Fruit fly (Drosophila melanogaster) whole organism, embryonic: Measurements from ENCODE around the gene CG15625.

ENCODE experiments used
- Atf6 ChIP-seq: fragments of 200-800 bp; sonication (Bioruptor generic); IDR thresholded peaks from 2 replicates; pipeline ENCODE4 v1.3.6; 2022; ENCODE audit warnings: missing biosample characterization, missing genetic modification characterization
- CG10543 ChIP-seq: fragments of 200-800 bp; sonication (Bioruptor generic); optimal IDR thresholded peaks from 3 replicates; lab custom pipeline; 2017; ENCODE audit warnings: missing biosample characterization, mild to moderate bottlenecking, missing genetic modification characterization, moderate library complexity
- CG10959 ChIP-seq: fragments of 200-800 bp; sonication (Bioruptor generic); IDR thresholded peaks from 2 replicates; pipeline ENCODE4 v1.3.6; 2022; ENCODE audit warnings: missing biosample characterization, missing genetic modification characterization
- CG12155 ChIP-seq: fragments of 200-800 bp; sonication (Bioruptor generic); optimal IDR thresholded peaks from 3 replicates; lab custom pipeline; 2016; ENCODE audit warnings: missing biosample characterization, missing genetic modification characterization
- CG12391 ChIP-seq: fragments of 200-800 bp; sonication (Bioruptor generic); optimal IDR thresholded peaks from 3 replicates; lab custom pipeline; 2018; ENCODE audit warnings: missing biosample characterization, mild to moderate bottlenecking, missing genetic modification characterization, moderate library complexity
- CG15073 ChIP-seq: fragments of 200-800 bp; sonication (Bioruptor generic); optimal IDR thresholded peaks from 2 replicates; lab custom pipeline; 2016; ENCODE audit warnings: missing biosample characterization, missing genetic modification characterization
- CG15601 ChIP-seq: fragments of 200-800 bp; sonication (Bioruptor generic); optimal IDR thresholded peaks from 3 replicates; lab custom pipeline; 2019; ENCODE audit warnings: missing biosample characterization, mild to moderate bottlenecking, missing genetic modification characterization, moderate library complexity
- CG1603 ChIP-seq: fragments of 200-800 bp; sonication (Bioruptor generic); optimal IDR thresholded peaks from 2 replicates; lab custom pipeline; 2019; ENCODE audit warnings: missing biosample characterization, mild to moderate bottlenecking, missing genetic modification characterization, moderate library complexity
- CG16813 ChIP-seq: fragments of 200-800 bp; sonication (Bioruptor generic); IDR thresholded peaks from 3 replicates; pipeline ENCODE4 v1.3.6; 2022; ENCODE audit warnings: missing biosample characterization, missing genetic modification characterization; ENCODE audit not compliant: partially characterized antibody
- CG16863 ChIP-seq: fragments of 200-800 bp; sonication (Bioruptor generic); optimal IDR thresholded peaks from 3 replicates; lab custom pipeline; 2016; ENCODE audit warnings: missing biosample characterization, missing genetic modification characterization
- CG2129 ChIP-seq: fragments of 200-800 bp; sonication (Bioruptor generic); IDR thresholded peaks from 2 replicates; pipeline ENCODE4 v1.3.6; 2022; ENCODE audit warnings: missing biosample characterization, missing genetic modification characterization; ENCODE audit not compliant: partially characterized antibody
- CG30403 ChIP-seq: fragments of 200-800 bp; sonication (Bioruptor generic); optimal IDR thresholded peaks from 3 replicates; lab custom pipeline; 2016; ENCODE audit warnings: missing biosample characterization, missing genetic modification characterization
- CG31388 ChIP-seq: fragments of 200-800 bp; sonication (Bioruptor generic); optimal IDR thresholded peaks from 2 replicates; lab custom pipeline; 2016; ENCODE audit warnings: missing biosample characterization, missing genetic modification characterization
- CG3163 ChIP-seq: fragments of 200-800 bp; sonication (Bioruptor generic); optimal IDR thresholded peaks from 3 replicates; lab custom pipeline; 2016; ENCODE audit warnings: missing biosample characterization, missing genetic modification characterization
- CG32532 ChIP-seq: fragments of 200-800 bp; sonication (Bioruptor generic); IDR thresholded peaks from 2 replicates; pipeline ENCODE4 v1.3.6; 2022; ENCODE audit warnings: missing biosample characterization, missing genetic modification characterization
- CG32767 ChIP-seq: fragments of 200-800 bp; sonication (Bioruptor generic); IDR thresholded peaks from 2 replicates; pipeline ENCODE4 v1.3.6; 2022; ENCODE audit warnings: missing biosample characterization, missing genetic modification characterization
- CG3995 ChIP-seq: fragments of 200-800 bp; sonication (Bioruptor generic); optimal IDR thresholded peaks from 3 replicates; lab custom pipeline; 2016; ENCODE audit warnings: missing biosample characterization, missing genetic modification characterization
- CG4328 ChIP-seq: fragments of 200-800 bp; sonication (Bioruptor generic); optimal IDR thresholded peaks from 3 replicates; lab custom pipeline; 2017; ENCODE audit warnings: missing biosample characterization, missing genetic modification reagents, missing genetic modification characterization
- CG43689 ChIP-seq: fragments of 200-800 bp; sonication (Bioruptor generic); IDR thresholded peaks from 2 replicates; pipeline ENCODE4 v1.3.6; 2022; ENCODE audit warnings: missing biosample characterization, missing genetic modification characterization
- CG4820 ChIP-seq: fragments of 200-800 bp; sonication (Bioruptor generic); optimal IDR thresholded peaks from 3 replicates; lab custom pipeline; 2016; ENCODE audit warnings: missing biosample characterization, missing genetic modification characterization
- CG5180 ChIP-seq: fragments of 200-800 bp; sonication (Bioruptor generic); optimal IDR thresholded peaks from 3 replicates; lab custom pipeline; 2017; ENCODE audit warnings: missing biosample characterization, missing genetic modification characterization, mild to moderate bottlenecking, moderate library complexity, missing genetic modification reagents
- CG7839 ChIP-seq: fragments of 200-800 bp; sonication (Bioruptor generic); optimal IDR thresholded peaks from 3 replicates; lab custom pipeline; 2018; ENCODE audit warnings: missing biosample characterization, mild to moderate bottlenecking, missing genetic modification characterization, moderate library complexity
- CG8281 ChIP-seq: fragments of 200-800 bp; sonication (Bioruptor generic); optimal IDR thresholded peaks from 2 replicates; lab custom pipeline; 2018; ENCODE audit warnings: missing biosample characterization, mild to moderate bottlenecking, missing genetic modification characterization, moderate library complexity
- Doc2 ChIP-seq: fragments of 200-800 bp; sonication (Bioruptor generic); IDR thresholded peaks from 2 replicates; pipeline ENCODE4 v1.3.6; 2022; ENCODE audit warnings: missing biosample characterization, missing genetic modification characterization
- Eip74EF ChIP-seq, 2 experiments: fragments of 200-800 bp in 1 of 2; fragments of >200 bp in 1 of 2; sonication (Bioruptor generic) in 1 of 2; optimal IDR thresholded peaks; 2 replicates each; lab custom pipeline; 2017 to 2019; ENCODE audit warnings: missing biosample characterization in 2 of 2, missing genetic modification characterization in 2 of 2, mild to moderate bottlenecking in 1 of 2, moderate library complexity in 1 of 2
- GATAe ChIP-seq: fragments of 200-800 bp; sonication (Bioruptor generic); conservative IDR thresholded peaks from 2 replicates; pipeline ENCODE4 v1.3.6; 2022; ENCODE audit warnings: missing biosample characterization, missing genetic modification characterization
- H2.0 ChIP-seq: fragments of 200-800 bp; sonication (Bioruptor generic); IDR thresholded peaks from 2 replicates; pipeline ENCODE4 v1.3.6; 2022; ENCODE audit warnings: missing biosample characterization, missing genetic modification characterization
- Hmx ChIP-seq: fragments of 200-800 bp; sonication (Bioruptor generic); optimal IDR thresholded peaks from 2 replicates; lab custom pipeline; 2016; ENCODE audit warnings: missing biosample characterization, missing genetic modification characterization
- Lpt ChIP-seq: fragments of >200 bp; optimal IDR thresholded peaks from 2 replicates; lab custom pipeline; 2018; ENCODE audit warnings: missing biosample characterization, missing genetic modification characterization
- Pdp1 ChIP-seq, 2 experiments: fragments of 200-800 bp; sonication (Bioruptor generic); optimal IDR thresholded peaks; 3 replicates each; lab custom pipeline; 2016; ENCODE audit warnings: missing biosample characterization in 2 of 2, missing genetic modification characterization in 2 of 2, mild to moderate bottlenecking in 1 of 2, moderate library complexity in 1 of 2
- Usf ChIP-seq: fragments of 200-800 bp; sonication (Bioruptor generic); optimal IDR thresholded peaks from 2 replicates; lab custom pipeline; 2017; ENCODE audit warnings: missing genotype, missing biosample characterization, missing genetic modification characterization
- YL-1 ChIP-seq: fragments of 200-800 bp; sonication (Bioruptor generic); optimal IDR thresholded peaks from 3 replicates; lab custom pipeline; 2017; ENCODE audit warnings: missing biosample characterization, mild to moderate bottlenecking, missing genetic modification characterization
- ap ChIP-seq: fragments of 200-800 bp; sonication (Bioruptor generic); IDR thresholded peaks from 2 replicates; pipeline ENCODE4 v1.3.6; 2022; ENCODE audit warnings: missing biosample characterization, missing genetic modification characterization
- ash1 ChIP-seq: fragments of 200-800 bp; sonication (Bioruptor generic); optimal IDR thresholded peaks from 2 replicates; lab custom pipeline; 2018; ENCODE audit warnings: missing biosample characterization, mild to moderate bottlenecking, missing genetic modification characterization
- br ChIP-seq: fragments of >200 bp; optimal IDR thresholded peaks from 2 replicates; lab custom pipeline; 2017
- cato ChIP-seq: fragments of 200-800 bp; sonication (Bioruptor generic); optimal IDR thresholded peaks from 2 replicates; lab custom pipeline; 2016; ENCODE audit warnings: missing biosample characterization, missing genetic modification characterization, borderline replicate concordance
- cwo ChIP-seq: fragments of 200-800 bp; sonication (Bioruptor generic); optimal IDR thresholded peaks from 3 replicates; lab custom pipeline; 2017; ENCODE audit warnings: missing biosample characterization, missing genetic modification characterization, mild to moderate bottlenecking, moderate library complexity, missing genetic modification reagents
- gem ChIP-seq: fragments of 200-800 bp; sonication (Bioruptor generic); optimal IDR thresholded peaks from 2 replicates; lab custom pipeline; 2019; ENCODE audit warnings: missing biosample characterization, mild to moderate bottlenecking, missing genetic modification characterization, moderate library complexity
- gsb ChIP-seq: fragments of 200-800 bp; sonication (Bioruptor generic); IDR thresholded peaks from 2 replicates; pipeline ENCODE4 v1.3.6; 2022; ENCODE audit warnings: missing biosample characterization, missing genetic modification characterization
- ham ChIP-seq: fragments of 200-800 bp; sonication (Bioruptor generic); IDR thresholded peaks from 2 replicates; pipeline ENCODE4 v1.3.6; 2022; ENCODE audit warnings: missing biosample characterization, missing genetic modification characterization
- lilli ChIP-seq: fragments of 200-800 bp; sonication (Bioruptor generic); optimal IDR thresholded peaks from 3 replicates; lab custom pipeline; 2016; ENCODE audit warnings: missing biosample characterization, missing genetic modification characterization
- lmd ChIP-seq: fragments of 200-800 bp; sonication (Bioruptor generic); IDR thresholded peaks from 2 replicates; pipeline ENCODE4 v1.3.6; 2022; ENCODE audit warnings: missing biosample characterization, missing genetic modification characterization
- pb ChIP-seq: fragments of 200-800 bp; sonication (Bioruptor generic); optimal IDR thresholded peaks from 3 replicates; lab custom pipeline; 2016; ENCODE audit warnings: missing biosample characterization, missing genetic modification characterization
- pita ChIP-seq: fragments of 200-800 bp; sonication (Bioruptor generic); optimal IDR thresholded peaks from 2 replicates; lab custom pipeline; 2017; ENCODE audit warnings: missing biosample characterization, mild to moderate bottlenecking, missing genetic modification characterization
- row ChIP-seq: fragments of 200-800 bp; sonication (Bioruptor generic); IDR thresholded peaks from 3 replicates; pipeline ENCODE4 v1.3.6; 2022; ENCODE audit warnings: missing biosample characterization, missing genetic modification characterization
- scrt ChIP-seq: fragments of 200-800 bp; sonication (Bioruptor generic); optimal IDR thresholded peaks from 2 replicates; lab custom pipeline; 2018; ENCODE audit warnings: missing biosample characterization, mild to moderate bottlenecking, missing genetic modification characterization, moderate library complexity
- sens ChIP-seq: fragments of 200-800 bp; sonication (Bioruptor generic); peaks from one replicate; lab custom pipeline; 2016; ENCODE audit warnings: missing biosample characterization, missing genetic modification characterization
- seq ChIP-seq: fragments of 200-800 bp; sonication (Bioruptor generic); IDR thresholded peaks from 2 replicates; pipeline ENCODE4 v1.3.6; 2022; ENCODE audit warnings: missing biosample characterization, missing genetic modification characterization
- slou ChIP-seq: fragments of 200-800 bp; sonication (Bioruptor generic); optimal IDR thresholded peaks from 3 replicates; lab custom pipeline; 2016; ENCODE audit warnings: missing biosample characterization, missing genetic modification characterization
- so ChIP-seq: fragments of 200-800 bp; sonication (Bioruptor generic); IDR thresholded peaks from 3 replicates; pipeline ENCODE4 v1.3.6; 2022; ENCODE audit warnings: missing biosample characterization, missing genetic modification characterization
- toy ChIP-seq: fragments of 200-800 bp; sonication (Bioruptor generic); IDR thresholded peaks from 2 replicates; pipeline ENCODE4 v1.3.6; 2022; ENCODE audit warnings: missing biosample characterization, missing genetic modification characterization
- zen2 ChIP-seq: fragments of 200-800 bp; sonication (Bioruptor generic); IDR thresholded peaks from 3 replicates; pipeline ENCODE4 v1.3.6; 2022; ENCODE audit warnings: missing biosample characterization, missing genetic modification characterization; ENCODE audit not compliant: partially characterized antibody

CG15625 gene

DNA sequence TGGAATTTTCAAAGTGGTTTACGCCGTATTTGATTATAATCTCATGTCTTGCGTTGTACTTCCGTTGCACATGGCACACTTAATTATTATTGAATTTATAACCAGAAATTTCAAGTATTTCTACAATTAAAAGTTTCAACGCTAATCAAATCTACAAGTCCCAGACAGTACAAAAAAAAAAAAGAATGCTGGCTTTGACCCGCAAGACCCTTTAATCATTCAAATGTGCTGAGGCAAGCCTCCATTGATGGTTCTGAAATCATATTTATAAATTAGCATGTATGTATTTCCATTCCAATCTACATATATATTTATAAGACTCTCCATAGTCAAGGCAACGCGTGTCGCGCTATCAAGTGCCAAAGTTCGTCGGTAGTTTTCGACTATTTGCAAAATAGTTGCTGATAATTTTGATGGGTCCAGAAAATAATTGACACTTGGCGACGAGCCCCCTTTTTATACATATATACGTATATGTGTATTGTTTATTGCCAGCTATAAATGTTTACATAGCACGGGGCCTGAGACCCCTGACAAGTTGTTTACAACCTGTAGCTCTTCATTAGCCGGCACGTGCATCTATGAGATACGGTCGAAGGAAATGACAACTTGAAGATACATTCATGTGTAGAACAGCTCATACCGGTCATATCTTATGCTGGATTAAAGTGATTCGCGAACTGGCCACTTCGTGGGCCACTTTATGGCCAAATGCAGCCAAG is 6.8 kb downstream of the CG15625 start (continued):
- TF ChIP-seq Eip74EF (GFP tag; optimal IDR thresholded peaks at IDR 0.05; lab: Kevin White, UChicago) (no peak), Doc2 (GFP tag; lab: Robert Waterston, UW) (no peak), CG10959 (GFP tag; lab: Robert Waterston, UW) (no peak), seq (GFP tag; lab: Robert Waterston, UW) (no peak), toy (GFP tag; lab: Robert Waterston, UW) (no peak), CG43689 (no peak), CG2129 (no peak), br (lab: Kevin White, UChicago) (no peak), CG8281 (tag; lab: Kevin White, UChicago) (no peak), CG7839 (no peak), ap (no peak), zen2 (GFP tag; lab: Robert Waterston, UW) (no peak), ash1 (GFP tag; lab: Kevin White, UChicago) (no peak), CG31388 (GFP tag; lab: Kevin White, UChicago) (no peak), GATAe (GFP tag; lab: Robert Waterston, UW) (no peak), cato (no peak), CG15073 (GFP tag; lab: Kevin White, UChicago) (no peak), row (no peak), Hmx (GFP tag; lab: Kevin White, UChicago) (no peak), CG5180 (no peak), CG16813 (GFP tag; lab: Robert Waterston, UW) (0 out of 3 replicates have a peak, but pooled peaks have one; percentile 8), gem (tag; lab: Kevin White, UChicago) (peak; percentile 58), CG3163 (GFP tag; lab: Kevin White, UChicago) (no peak), lilli (GFP tag; lab: Kevin White, UChicago) (no peak), gsb (GFP tag; lab: Robert Waterston, UW) (no peak), CG10543 (GFP tag; lab: Kevin White, UChicago) (peak; percentile 20), CG1603 (tag; lab: Kevin White, UChicago) (no peak), CG30403 (GFP tag; lab: Kevin White, UChicago) (no peak), slou (no peak), CG16863 (no peak), ham (GFP tag; lab: Robert Waterston, UW) (no peak), Pdp1 (GFP tag; optimal IDR thresholded peaks at IDR 0.05; lab: Kevin White, UChicago) (no peak), CG3995 (GFP tag; lab: Kevin White, UChicago) (no peak), sens (GFP tag; lab: Kevin White, UChicago) (peak; percentile 58)
- TF ChIP-seq, all 482 proteins: peak for 10

DNA sequence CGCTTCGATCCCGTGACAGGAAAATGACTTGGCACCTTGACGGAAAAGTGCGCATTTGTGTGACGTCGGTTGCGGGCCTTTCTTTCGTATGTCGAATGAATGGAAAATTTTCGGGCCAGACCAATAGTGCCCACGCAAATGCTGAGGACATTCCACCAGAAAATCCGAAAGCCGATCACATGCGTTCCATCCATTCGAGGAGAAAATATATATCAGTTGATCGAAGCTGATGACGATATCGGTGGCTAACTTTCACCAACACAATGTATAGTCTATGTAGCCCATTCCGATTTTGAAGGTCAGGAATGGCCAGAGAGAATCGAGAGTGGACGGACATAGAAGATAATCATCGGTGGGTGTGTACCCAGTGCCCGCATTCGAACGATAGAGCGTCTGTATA is 8.4 kb downstream of the CG15625 start:
- no peak for TF ChIP-seq CG12391
- no peak for TF ChIP-seq pb (GFP tag; lab: Kevin White, UChicago)
- TF ChIP-seq Lpt (GFP tag; lab: Kevin White, UChicago): no peak
- no peak for TF ChIP-seq Atf6 (GFP tag; lab: Robert Waterston, UW)
- no peak for TF ChIP-seq lmd (GFP tag; lab: Robert Waterston, UW)
- no peak for TF ChIP-seq CG4820 (GFP tag; lab: Kevin White, UChicago)
- TF ChIP-seq cwo: peak; percentile 44
- no peak for TF ChIP-seq CG32767 (GFP tag; lab: Robert Waterston, UW)
- TF ChIP-seq CG32532 (GFP tag; lab: Robert Waterston, UW): no peak
- TF ChIP-seq Usf (GFP tag; lab: Kevin White, UChicago): no peak
- TF ChIP-seq CG15601 (tag; lab: Kevin White, UChicago): no peak
- TF ChIP-seq pita (GFP tag; lab: Kevin White, UChicago): no peak
- no peak for TF ChIP-seq CG12155 (GFP tag; lab: Kevin White, UChicago)
- no peak for TF ChIP-seq YL-1
- TF ChIP-seq so: 0 out of 3 replicates have a peak, but pooled peaks have one; percentile 43
- TF ChIP-seq sens (GFP tag; lab: Kevin White, UChicago): peak; percentile 24
- TF ChIP-seq H2.0 (GFP tag; lab: Robert Waterston, UW): no peak
- no peak for TF ChIP-seq scrt (GFP tag; lab: Kevin White, UChicago)
- no peak for TF ChIP-seq CG4328
